Fruit fly (Drosophila melanogaster): ENCODE results near the gene CG17754.

The CG17754 gene

dm6 chrX:9247171-9247783 is 2.9 kb upstream of the CG17754 start, which contains the start of the genes amx and Dsor1:
Gene amx (minus strand): TSS chrX:9247336.
Gene Dsor1 (plus strand): TSS chrX:9247342.
- TF ChIP-seq CG6276 (GFP tag; optimal IDR thresholded peaks at IDR 0.05) (no peak), Eip78C (GFP tag) (peak; percentile 59), svp (GFP tag) (peak; percentile 11), Sox14 (GFP tag; optimal IDR thresholded peaks at IDR 0.05) (peak; percentile 7)

- TF ChIP-seq fd59A (GFP tag; optimal IDR thresholded peaks at IDR 0.05): no peak
- TF ChIP-seq Blimp-1 (GFP tag; optimal IDR thresholded peaks at IDR 0.05): no peak
- no peak for TF ChIP-seq fkh (GFP tag; optimal IDR thresholded peaks at IDR 0.05)
- TF ChIP-seq OdsH (GFP tag; optimal IDR thresholded peaks at IDR 0.05): peak; percentile 58
- TF ChIP-seq achi (GFP tag; optimal IDR thresholded peaks at IDR 0.05): peak; percentile 56
- TF ChIP-seq Ets21C (GFP tag; optimal IDR thresholded peaks at IDR 0.05): no peak
- no peak for TF ChIP-seq spab (GFP tag; optimal IDR thresholded peaks at IDR 0.05)
- peak; percentile 37 for TF ChIP-seq topi (GFP tag; optimal IDR thresholded peaks at IDR 0.05)
- TF ChIP-seq CG6276 (GFP tag; optimal IDR thresholded peaks at IDR 0.05): peak; percentile 18
- peak; percentile 56 for TF ChIP-seq CG34406 (GFP tag; optimal IDR thresholded peaks at IDR 0.05)
- peak; percentile 14 for TF ChIP-seq CG6792 (GFP tag; optimal IDR thresholded peaks at IDR 0.05)
- peak; percentile 24 for TF ChIP-seq dsx (GFP tag; optimal IDR thresholded peaks at IDR 0.05; ENCODE audit: poor library complexity, severe bottlenecking)
- no peak for TF ChIP-seq fd85E (GFP tag; optimal IDR thresholded peaks at IDR 0.05)
- no peak for TF ChIP-seq dac (GFP tag; optimal IDR thresholded peaks at IDR 0.05)
- peak; percentile 45 for TF ChIP-seq net (GFP tag; optimal IDR thresholded peaks at IDR 0.05)
- TF ChIP-seq Hr38 (GFP tag; optimal IDR thresholded peaks at IDR 0.05): no peak
- TF ChIP-seq svp (GFP tag): peak; percentile 70
- TF ChIP-seq cyc (GFP tag; optimal IDR thresholded peaks at IDR 0.05): peak; percentile 13
- TF ChIP-seq esn (GFP tag; optimal IDR thresholded peaks at IDR 0.05): peak; percentile 62
- TF ChIP-seq Sox14 (GFP tag; optimal IDR thresholded peaks at IDR 0.05): peak; percentile 28
- TF ChIP-seq CG8119 (GFP tag; IDR thresholded peaks at IDR 0.05): peak; percentile 71
- no peak for TF ChIP-seq Lpt (GFP tag; optimal IDR thresholded peaks at IDR 0.05)
- peak; percentile 47 for TF ChIP-seq Hr4 (GFP tag; optimal IDR thresholded peaks at IDR 0.05)
- 0 out of 2 replicates have a peak, but pooled peaks have one; percentile 27 for TF ChIP-seq Gug (GFP tag; IDR thresholded peaks at IDR 0.05)
- peak; percentile 27 for TF ChIP-seq CG8632 (GFP tag; optimal IDR thresholded peaks at IDR 0.05)
- TF ChIP-seq CG8319 (GFP tag; optimal IDR thresholded peaks at IDR 0.05): no peak
- peak; percentile 2 for TF ChIP-seq CG11762 (GFP tag; optimal IDR thresholded peaks at IDR 0.05; ENCODE audit: insufficient read depth)
- TF ChIP-seq Sox15 (GFP tag; optimal IDR thresholded peaks at IDR 0.05): peak; percentile 1
- peak; percentile 24 for TF ChIP-seq CG3032 (tag; optimal IDR thresholded peaks at IDR 0.05)
- TF ChIP-seq Met (GFP tag; optimal IDR thresholded peaks at IDR 0.05): peak; percentile 60
- peak; percentile 20 for TF ChIP-seq Hr39 (GFP tag; optimal IDR thresholded peaks at IDR 0.05)
- peak; percentile 61 for TF ChIP-seq lz (GFP tag; optimal IDR thresholded peaks at IDR 0.05)
- no peak for TF ChIP-seq CG11902 (GFP tag; optimal IDR thresholded peaks at IDR 0.05)
- no peak for TF ChIP-seq CG9139 (GFP tag; optimal IDR thresholded peaks at IDR 0.05)
- TF ChIP-seq Ets96B (tag; optimal IDR thresholded peaks at IDR 0.05): peak; percentile 61
- no peak for TF ChIP-seq CG4318 (GFP tag; optimal IDR thresholded peaks at IDR 0.05)
- peak; percentile 61; the same call in 1 of the 2 replicates for TF ChIP-seq CG15336 (GFP tag; IDR thresholded peaks at IDR 0.05)
- TF ChIP-seq vri (GFP tag; optimal IDR thresholded peaks at IDR 0.05): no peak
- TF ChIP-seq ss (GFP tag; optimal IDR thresholded peaks at IDR 0.05): no peak
- peak; percentile 79 for TF ChIP-seq CG6163 (GFP tag; IDR thresholded peaks at IDR 0.05)
- TF ChIP-seq Eip75B (GFP tag; optimal IDR thresholded peaks at IDR 0.05): peak; percentile 48
- TF ChIP-seq CG6808 (GFP tag; optimal IDR thresholded peaks at IDR 0.05): peak; percentile 43
- no peak for TF ChIP-seq CG16779 (tag; optimal IDR thresholded peaks at IDR 0.05)
- TF ChIP-seq CG10631 (GFP tag; optimal IDR thresholded peaks at IDR 0.05): peak; percentile 52
- peak; percentile 79 for TF ChIP-seq Eip78C (GFP tag)
- TF ChIP-seq Sox102F (GFP tag; optimal IDR thresholded peaks at IDR 0.05): no peak
- no peak for TF ChIP-seq CG7368 (GFP tag; optimal IDR thresholded peaks at IDR 0.05)
- TF ChIP-seq Eip93F (GFP tag; optimal IDR thresholded peaks at IDR 0.05): no peak
Observed at dm6 chrX:9248040-9248439, 2.2 kb upstream of the CG17754 start.
